Worm (Caenorhabditis elegans): ENCODE results near the gene K12H4.6.
A peak's percentile ranks its signal among the peaks of the same experiment; 100 is the strongest.

The K12H4.6 gene

ce11 chrIII:8033534-8033933, 9.1 kb downstream of the K12H4.6 start, which contains the start of gene F44B9.10:
F44B9.10 (minus strand) TSS chrIII:8033634.
- TF ChIP-seq ceh-13 (GFP tag; optimal IDR thresholded peaks at IDR 0.05) (no peak), ama-1 (optimal IDR thresholded peaks at IDR 0.05) (no peak)

DNA sequence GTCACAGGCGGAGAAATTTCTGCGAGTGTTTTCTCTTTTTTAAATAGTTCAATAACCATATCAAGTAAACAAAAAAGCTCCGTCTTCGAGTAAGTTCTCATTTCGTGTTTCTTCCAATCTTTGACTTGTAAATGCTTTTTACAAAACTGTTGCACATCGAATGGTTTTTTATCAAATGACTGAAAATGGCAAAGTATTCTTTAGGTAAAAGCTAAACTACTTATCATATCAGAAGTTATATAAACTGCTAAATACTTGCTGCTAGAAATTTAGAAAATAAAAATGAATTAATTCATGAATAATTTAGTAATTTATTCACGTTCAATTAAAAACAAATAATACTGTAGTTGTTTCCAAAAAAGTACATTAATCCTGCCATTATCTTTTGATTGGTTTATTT, 11.7 kb downstream of the K12H4.6 start, which contains the start of gene F44B9.9:
F44B9.9 (minus strand) TSS at position 101 of the 400 bp plus-strand sequence.
- TF ChIP-seq B0310.2 (tag; optimal IDR thresholded peaks at IDR 0.05): no peak
- TF ChIP-seq tbx-11 (GFP tag; IDR thresholded peaks at IDR 0.05): no peak
- TF ChIP-seq ceh-36 (tag; optimal IDR thresholded peaks at IDR 0.05): no peak
- no peak for TF ChIP-seq ets-7 (tag; optimal IDR thresholded peaks at IDR 0.05)
- TF ChIP-seq hmg-4 (GFP tag; optimal IDR thresholded peaks at IDR 0.05): no peak
- TF ChIP-seq F13C5.2 (tag; optimal IDR thresholded peaks at IDR 0.05): no peak
- no peak for TF ChIP-seq tra-4 (tag; optimal IDR thresholded peaks at IDR 0.05)
- no peak for TF ChIP-seq ama-1 (optimal IDR thresholded peaks at IDR 0.05)
- TF ChIP-seq aly-1 (tag; optimal IDR thresholded peaks at IDR 0.05): no peak
- no peak for TF ChIP-seq ceh-13 (GFP tag; optimal IDR thresholded peaks at IDR 0.05)
- TF ChIP-seq flt-1 (GFP tag; IDR thresholded peaks at IDR 0.05): no peak
- no peak for TF ChIP-seq tbx-37 (GFP tag; conservative IDR thresholded peaks at IDR 0.05)
- no peak for TF ChIP-seq hmbx-1 (tag; optimal IDR thresholded peaks at IDR 0.05)
- TF ChIP-seq scrt-1 (GFP tag; IDR thresholded peaks at IDR 0.05): no peak
- TF ChIP-seq sea-1 (GFP tag; conservative IDR thresholded peaks at IDR 0.05): no peak
- TF ChIP-seq pes-1 (GFP tag; IDR thresholded peaks at IDR 0.05): no peak
- TF ChIP-seq hnd-1 (tag; optimal IDR thresholded peaks at IDR 0.05): no peak

DNA sequence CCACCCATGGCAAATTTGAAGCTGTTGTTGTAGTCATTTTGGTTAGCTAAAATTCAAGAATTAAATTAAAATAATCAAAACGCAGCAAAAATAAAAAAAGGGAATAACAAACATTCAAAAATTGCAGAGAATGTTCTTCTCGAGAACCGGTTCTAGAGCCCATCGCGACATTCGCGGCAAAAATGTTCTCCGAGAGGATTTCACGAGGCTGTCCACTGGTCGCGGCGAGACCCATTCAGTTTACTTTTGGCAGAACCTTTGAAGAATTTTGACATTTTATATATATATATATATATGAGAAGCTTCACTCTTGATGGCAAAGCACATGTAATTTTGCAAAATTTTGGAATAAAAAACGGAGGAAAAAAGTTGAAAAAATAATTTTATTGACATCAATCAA, 13.2 kb downstream of the K12H4.6 start, which contains the start of gene F44B9.8:
F44B9.8 (minus strand) TSS at position 163 of the 400 bp plus-strand sequence.
- TF ChIP-seq scrt-1 (GFP tag; IDR thresholded peaks at IDR 0.05) (no peak), ceh-13 (GFP tag; optimal IDR thresholded peaks at IDR 0.05) (no peak), pes-1 (GFP tag; IDR thresholded peaks at IDR 0.05) (no peak), tbx-37 (GFP tag; conservative IDR thresholded peaks at IDR 0.05) (no peak), tbx-11 (GFP tag; IDR thresholded peaks at IDR 0.05) (no peak), sea-1 (GFP tag; conservative IDR thresholded peaks at IDR 0.05) (no peak), B0310.2 (tag; optimal IDR thresholded peaks at IDR 0.05) (no peak), tra-4 (tag; optimal IDR thresholded peaks at IDR 0.05) (no peak), flt-1 (GFP tag; IDR thresholded peaks at IDR 0.05) (no peak), ceh-36 (tag; optimal IDR thresholded peaks at IDR 0.05) (no peak), F13C5.2 (tag; optimal IDR thresholded peaks at IDR 0.05) (no peak), aly-1 (tag; optimal IDR thresholded peaks at IDR 0.05) (no peak), ets-7 (tag; optimal IDR thresholded peaks at IDR 0.05) (no peak), hmg-4 (GFP tag; optimal IDR thresholded peaks at IDR 0.05) (no peak), hnd-1 (tag; optimal IDR thresholded peaks at IDR 0.05) (no peak), hmbx-1 (tag; optimal IDR thresholded peaks at IDR 0.05) (no peak), ama-1 (optimal IDR thresholded peaks at IDR 0.05) (no peak)

ce11 chrIII:8027942-8028341, 14.7 kb downstream of the K12H4.6 start, which contains the start of gene mdt-30:
mdt-30 (minus strand) TSS chrIII:8028042.
- TF ChIP-seq hnd-1 (tag; optimal IDR thresholded peaks at IDR 0.05) (no peak), B0310.2 (tag; optimal IDR thresholded peaks at IDR 0.05) (no peak), F13C5.2 (tag; optimal IDR thresholded peaks at IDR 0.05) (no peak), ceh-36 (tag; optimal IDR thresholded peaks at IDR 0.05) (no peak), sea-1 (GFP tag; conservative IDR thresholded peaks at IDR 0.05) (no peak), hmg-4 (GFP tag; optimal IDR thresholded peaks at IDR 0.05) (no peak), scrt-1 (GFP tag; IDR thresholded peaks at IDR 0.05) (no peak), flt-1 (GFP tag; IDR thresholded peaks at IDR 0.05) (no peak), tbx-11 (GFP tag; IDR thresholded peaks at IDR 0.05) (no peak), aly-1 (tag; optimal IDR thresholded peaks at IDR 0.05) (no peak), pes-1 (GFP tag; IDR thresholded peaks at IDR 0.05) (no peak), ceh-13 (GFP tag; optimal IDR thresholded peaks at IDR 0.05) (no peak), tbx-37 (GFP tag; conservative IDR thresholded peaks at IDR 0.05) (no peak), tra-4 (tag; optimal IDR thresholded peaks at IDR 0.05) (no peak), hmbx-1 (tag; optimal IDR thresholded peaks at IDR 0.05) (no peak), ets-7 (tag; optimal IDR thresholded peaks at IDR 0.05) (no peak), ama-1 (optimal IDR thresholded peaks at IDR 0.05) (no peak)

DNA sequence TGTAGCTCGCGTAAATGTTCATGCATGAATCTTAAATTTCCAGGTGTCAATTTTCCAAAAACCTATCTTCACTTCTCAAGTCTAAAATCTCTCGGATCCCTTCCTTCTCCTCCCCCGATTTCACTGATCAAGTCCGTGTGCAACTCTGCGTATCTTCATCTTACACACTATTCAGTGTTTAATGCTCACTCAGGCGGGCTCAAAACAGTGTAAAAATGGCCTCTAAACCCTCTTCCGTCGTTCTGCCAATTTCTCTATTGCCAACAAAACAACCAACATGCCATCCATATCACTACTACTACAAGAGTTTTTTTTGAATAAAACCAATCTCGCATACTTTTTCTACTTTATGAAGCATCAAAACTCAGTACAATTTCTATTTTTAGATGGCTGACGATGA, 20.6 kb downstream of the K12H4.6 start, which contains the start of gene F44B9.2:
F44B9.2 (plus strand) TSS at position 387 of the 400 bp plus-strand sequence.
- TF ChIP-seq pes-1 (GFP tag; IDR thresholded peaks at IDR 0.05) (no peak), B0310.2 (tag; optimal IDR thresholded peaks at IDR 0.05) (no peak), aly-1 (tag; optimal IDR thresholded peaks at IDR 0.05) (no peak), ets-7 (tag; optimal IDR thresholded peaks at IDR 0.05) (no peak), hnd-1 (tag; optimal IDR thresholded peaks at IDR 0.05) (no peak), scrt-1 (GFP tag; IDR thresholded peaks at IDR 0.05) (no peak), tbx-37 (GFP tag; conservative IDR thresholded peaks at IDR 0.05) (no peak), tbx-11 (GFP tag; IDR thresholded peaks at IDR 0.05) (no peak), tra-4 (tag; optimal IDR thresholded peaks at IDR 0.05) (no peak), sea-1 (GFP tag; conservative IDR thresholded peaks at IDR 0.05) (no peak)

DNA sequence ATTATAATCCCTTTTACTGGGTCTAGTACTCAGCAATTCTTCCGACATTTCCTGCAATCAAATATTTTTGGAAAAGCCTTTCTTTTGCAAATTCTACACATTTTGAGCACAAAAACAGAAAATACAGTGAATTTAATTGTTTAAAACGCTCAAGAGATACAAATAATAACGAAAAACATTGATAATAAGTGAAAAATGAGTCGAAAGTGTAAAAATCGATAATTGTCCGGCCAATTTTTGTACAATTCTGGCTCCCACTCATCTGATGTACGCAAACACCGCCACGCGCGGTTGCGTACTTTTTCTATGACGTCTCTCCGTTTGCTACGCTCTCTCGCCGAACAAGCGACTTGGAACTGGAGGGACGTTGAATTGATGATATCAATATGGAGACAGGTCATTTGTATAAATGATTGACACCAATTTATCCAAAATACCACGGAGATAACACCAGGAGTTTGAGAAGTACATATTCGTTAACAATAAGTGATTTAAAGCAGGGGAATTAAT, 21.8 kb downstream of the K12H4.6 start, which contains the start of gene lin-36:
lin-36 (minus strand) TSS at position 51 of the 510 bp plus-strand sequence.
- no peak for TF ChIP-seq tbx-11 (GFP tag; IDR thresholded peaks at IDR 0.05)
- no peak for TF ChIP-seq flt-1 (GFP tag; IDR thresholded peaks at IDR 0.05)
- no peak for TF ChIP-seq scrt-1 (GFP tag; IDR thresholded peaks at IDR 0.05)
- no peak for TF ChIP-seq hmbx-1 (tag; optimal IDR thresholded peaks at IDR 0.05)
- TF ChIP-seq aly-1 (tag; optimal IDR thresholded peaks at IDR 0.05): no peak
- no peak for TF ChIP-seq tra-4 (tag; optimal IDR thresholded peaks at IDR 0.05)
- TF ChIP-seq ceh-36 (tag; optimal IDR thresholded peaks at IDR 0.05): no peak
- TF ChIP-seq F13C5.2 (tag; optimal IDR thresholded peaks at IDR 0.05): peak; percentile 78
- TF ChIP-seq ama-1 (optimal IDR thresholded peaks at IDR 0.05): no peak
- TF ChIP-seq hmg-4 (GFP tag; optimal IDR thresholded peaks at IDR 0.05): peak; percentile 26
- no peak for TF ChIP-seq B0310.2 (tag; optimal IDR thresholded peaks at IDR 0.05)
- no peak for TF ChIP-seq hnd-1 (tag; optimal IDR thresholded peaks at IDR 0.05)
- TF ChIP-seq tbx-37 (GFP tag; conservative IDR thresholded peaks at IDR 0.05): no peak
- TF ChIP-seq pes-1 (GFP tag; IDR thresholded peaks at IDR 0.05): peak; percentile 57; the same call in 1 of the 2 replicates
- no peak for TF ChIP-seq ets-7 (tag; optimal IDR thresholded peaks at IDR 0.05)
- no peak for TF ChIP-seq ceh-13 (GFP tag; optimal IDR thresholded peaks at IDR 0.05)
- TF ChIP-seq sea-1 (GFP tag; conservative IDR thresholded peaks at IDR 0.05): 0 out of 2 replicates have a peak, but pooled peaks have one; percentile 11

DNA sequence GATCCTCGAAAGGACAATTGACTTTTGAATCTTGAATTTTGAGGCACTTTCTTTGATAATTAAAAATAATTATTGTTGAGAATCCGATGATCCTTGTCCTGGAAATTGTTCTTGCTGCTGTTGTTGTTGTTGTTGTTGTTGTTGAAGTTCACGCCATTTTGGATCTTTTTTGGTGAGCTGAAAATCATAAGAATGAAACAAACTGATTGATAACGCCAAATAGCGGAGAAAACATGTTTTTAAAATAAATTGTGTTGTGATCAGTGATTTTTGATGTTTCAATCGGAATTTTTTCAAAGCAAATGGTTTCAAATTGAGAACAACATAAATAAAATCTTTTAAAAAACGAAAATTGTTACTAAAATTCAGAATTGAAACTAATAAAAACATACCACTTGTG, 25.6 kb downstream of the K12H4.6 start:
- TF ChIP-seq sea-1 (GFP tag; conservative IDR thresholded peaks at IDR 0.05): no peak
- no peak for TF ChIP-seq ceh-13 (GFP tag; optimal IDR thresholded peaks at IDR 0.05)
- no peak for TF ChIP-seq ceh-36 (tag; optimal IDR thresholded peaks at IDR 0.05)
- no peak for TF ChIP-seq F13C5.2 (tag; optimal IDR thresholded peaks at IDR 0.05)
- no peak for TF ChIP-seq B0310.2 (tag; optimal IDR thresholded peaks at IDR 0.05)
- TF ChIP-seq hnd-1 (tag; optimal IDR thresholded peaks at IDR 0.05): no peak
- TF ChIP-seq flt-1 (GFP tag; IDR thresholded peaks at IDR 0.05): no peak
